Fruit fly (Drosophila melanogaster): ENCODE measurements around the gene RhoGAP102A.

RhoGAP102A gene

dm6 chr4:274704-275103 lies 19.9 kb downstream of the RhoGAP102A start:
- TF ChIP-seq Hr38 (GFP tag; optimal IDR thresholded peaks at IDR 0.05) (no peak), Smox (GFP tag; optimal IDR thresholded peaks at IDR 0.05) (no peak), Sox15 (GFP tag; optimal IDR thresholded peaks at IDR 0.05) (no peak), Lpt (GFP tag; optimal IDR thresholded peaks at IDR 0.05) (no peak), ss (GFP tag; optimal IDR thresholded peaks at IDR 0.05) (no peak), CG8319 (GFP tag; optimal IDR thresholded peaks at IDR 0.05) (no peak), pdm3 (GFP tag; optimal IDR thresholded peaks at IDR 0.05) (no peak), Hr4 (GFP tag; optimal IDR thresholded peaks at IDR 0.05) (no peak), spab (GFP tag; optimal IDR thresholded peaks at IDR 0.05) (no peak), CG8632 (GFP tag; optimal IDR thresholded peaks at IDR 0.05) (no peak), CG10631 (GFP tag; optimal IDR thresholded peaks at IDR 0.05) (no peak), Ets21C (GFP tag; optimal IDR thresholded peaks at IDR 0.05) (no peak), dsx (GFP tag; optimal IDR thresholded peaks at IDR 0.05; ENCODE audit: poor library complexity, severe bottlenecking) (no peak)

- TF ChIP-seq svp (GFP tag) (peak; percentile 51), fd59A (GFP tag; optimal IDR thresholded peaks at IDR 0.05) (no peak)
These were observed 21.5 kb downstream of the RhoGAP102A start, which contains the start of gene NfI for dm6 chr4:276325-276724. Gene NfI, minus strand, starts transcription at chr4:276369.

DNA sequence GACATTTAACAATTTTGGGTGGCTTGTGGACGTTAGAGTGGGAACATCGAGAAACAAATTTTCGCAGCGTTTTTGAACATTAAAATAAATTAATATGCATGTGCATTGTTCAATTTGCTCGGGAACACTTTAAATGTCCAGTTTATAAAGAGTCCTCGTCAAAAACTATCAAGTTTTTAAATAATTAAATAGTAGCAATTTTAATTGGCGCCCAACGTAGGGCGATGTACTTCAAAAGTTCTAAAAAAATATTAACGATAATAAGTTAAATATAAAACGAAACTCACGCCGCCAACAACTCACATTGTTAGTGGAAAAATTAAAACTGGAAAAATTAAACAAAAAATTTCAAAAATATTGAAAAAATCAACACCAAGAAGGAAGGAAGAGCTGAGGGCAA lies 37.6 kb downstream of the RhoGAP102A start:
- TF ChIP-seq CG11902 (GFP tag; optimal IDR thresholded peaks at IDR 0.05) (no peak), CG15336 (GFP tag; IDR thresholded peaks at IDR 0.05) (no peak), topi (GFP tag; optimal IDR thresholded peaks at IDR 0.05) (no peak), Ets96B (tag; optimal IDR thresholded peaks at IDR 0.05) (no peak), ss (GFP tag; optimal IDR thresholded peaks at IDR 0.05) (no peak), CG6276 (GFP tag; optimal IDR thresholded peaks at IDR 0.05) (no peak), CG6808 (GFP tag; optimal IDR thresholded peaks at IDR 0.05) (no peak), Sox14 (GFP tag; optimal IDR thresholded peaks at IDR 0.05) (no peak), vri (GFP tag; optimal IDR thresholded peaks at IDR 0.05) (no peak), CG8319 (GFP tag; optimal IDR thresholded peaks at IDR 0.05) (no peak), Eip78C (GFP tag) (no peak), acj6 (GFP tag; optimal IDR thresholded peaks at IDR 0.05) (no peak), CG8119 (GFP tag; IDR thresholded peaks at IDR 0.05) (no peak)

DNA sequence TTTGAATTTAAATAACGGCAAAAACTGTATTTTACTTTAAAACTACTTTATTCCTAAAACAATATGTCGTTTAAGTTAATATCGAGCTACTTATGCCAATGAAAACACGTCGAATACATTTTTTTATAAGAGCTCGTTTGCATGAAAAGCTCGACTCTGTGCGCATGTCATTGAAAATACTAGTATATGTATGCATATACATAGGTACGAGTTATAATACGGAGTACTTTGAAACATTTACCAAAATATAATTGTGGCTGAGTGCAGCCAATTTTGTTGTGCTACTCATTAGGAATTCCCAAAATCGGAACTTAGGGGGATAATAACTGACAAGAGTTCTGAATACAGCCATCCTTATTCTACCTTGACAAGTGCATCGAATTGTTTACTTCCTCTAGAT lies 50.9 kb downstream of the RhoGAP102A start:
- TF ChIP-seq lz (GFP tag; optimal IDR thresholded peaks at IDR 0.05) (no peak), Blimp-1 (GFP tag; optimal IDR thresholded peaks at IDR 0.05) (no peak), CG10669 (GFP tag; optimal IDR thresholded peaks at IDR 0.05) (no peak), dac (GFP tag; optimal IDR thresholded peaks at IDR 0.05) (no peak), CG1621 (tag; optimal IDR thresholded peaks at IDR 0.05) (no peak), Sox102F (GFP tag; optimal IDR thresholded peaks at IDR 0.05) (no peak), Hr38 (GFP tag; optimal IDR thresholded peaks at IDR 0.05) (no peak), Hr4 (GFP tag; optimal IDR thresholded peaks at IDR 0.05) (no peak), Ets96B (tag; optimal IDR thresholded peaks at IDR 0.05) (no peak), topi (GFP tag; optimal IDR thresholded peaks at IDR 0.05) (no peak), CG6808 (GFP tag; optimal IDR thresholded peaks at IDR 0.05) (no peak), Eip75B (GFP tag; optimal IDR thresholded peaks at IDR 0.05) (no peak), CG6276 (GFP tag; optimal IDR thresholded peaks at IDR 0.05) (no peak), CG34406 (GFP tag; optimal IDR thresholded peaks at IDR 0.05) (no peak), fkh (GFP tag; optimal IDR thresholded peaks at IDR 0.05) (no peak), svp (GFP tag) (no peak), spab (GFP tag; optimal IDR thresholded peaks at IDR 0.05) (no peak)
